Fruit fly (Drosophila melanogaster): ENCODE results near the gene RpL7-like.

The RpL7-like gene

DNA sequence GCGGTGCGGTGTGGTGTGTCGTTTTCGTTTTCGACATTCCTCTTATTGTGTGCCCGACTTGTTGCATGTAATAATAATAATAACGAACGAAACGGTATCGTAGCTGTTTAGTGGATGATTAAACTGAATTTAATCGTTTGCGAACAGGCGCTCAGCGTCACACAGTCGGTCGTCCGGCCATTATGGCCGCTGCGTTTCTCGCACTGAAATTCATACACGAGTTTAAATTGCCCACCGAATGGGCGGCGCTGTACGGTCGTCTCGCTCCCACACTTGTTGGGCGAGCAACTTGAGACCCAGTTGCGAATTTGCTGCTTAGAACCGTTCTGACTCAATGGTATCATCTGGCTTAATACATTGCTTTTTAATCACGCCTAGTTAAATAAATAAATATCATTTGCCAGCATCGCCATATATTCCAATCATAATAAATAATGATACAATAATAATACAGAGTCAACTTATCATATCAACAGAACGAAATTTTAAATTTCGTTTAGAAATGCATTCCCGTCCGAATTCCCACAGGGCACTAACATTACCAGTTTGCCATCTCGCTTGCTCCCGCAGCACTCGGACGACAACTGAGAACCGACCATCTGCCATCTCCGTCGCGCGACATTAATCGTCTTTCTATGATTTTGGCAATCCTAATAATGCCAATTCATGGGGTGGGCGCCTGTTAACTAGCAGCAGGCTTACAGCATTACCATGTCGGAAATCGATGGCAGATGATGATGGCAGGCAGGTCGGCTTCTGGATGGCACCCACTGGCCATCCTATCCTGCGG is 45.1 kb upstream of the RpL7-like start (continued):
- TF ChIP-seq B-H2 (GFP tag; optimal IDR thresholded peaks at IDR 0.05) (peak; percentile 93), tx (GFP tag; optimal IDR thresholded peaks at IDR 0.05) (peak; percentile 72), CG34224 (GFP tag; IDR thresholded peaks at IDR 0.05; ENCODE audit: partially characterized antibody) (no peak), CG6175 (GFP tag; IDR thresholded peaks at IDR 0.05) (no peak), Aef1 (GFP tag; IDR thresholded peaks at IDR 0.05) (no peak), Nf-YC (tag; optimal IDR thresholded peaks at IDR 0.05) (peak; percentile 78), CG10321 (GFP tag; IDR thresholded peaks at IDR 0.05) (no peak), unc-4 (GFP tag; IDR thresholded peaks at IDR 0.05; ENCODE audit: partially characterized antibody) (no peak), zen2 (GFP tag; IDR thresholded peaks at IDR 0.05; ENCODE audit: partially characterized antibody) (no peak), Sox100B (GFP tag; optimal IDR thresholded peaks at IDR 0.05) (peak; percentile 92), Doc2 (GFP tag; IDR thresholded peaks at IDR 0.05) (no peak), so (GFP tag; IDR thresholded peaks at IDR 0.05) (no peak), Hand (GFP tag; optimal IDR thresholded peaks at IDR 0.05) (peak; percentile 92), slp2 (GFP tag; optimal IDR thresholded peaks at IDR 0.05) (peak; percentile 73), CG8359 (GFP tag; optimal IDR thresholded peaks at IDR 0.05; ENCODE audit: borderline replicate concordance) (peak; percentile 77), bigmax (GFP tag; optimal IDR thresholded peaks at IDR 0.05) (no peak), unpg (GFP tag; optimal IDR thresholded peaks at IDR 0.05) (peak; percentile 93), CG1832 (GFP tag; optimal IDR thresholded peaks at IDR 0.05) (peak; percentile 91), fd64A (GFP tag; optimal IDR thresholded peaks at IDR 0.05) (no peak), H2.0 (GFP tag; IDR thresholded peaks at IDR 0.05) (no peak), Optix (GFP tag; IDR thresholded peaks at IDR 0.05) (no peak), CG14860 (GFP tag; IDR thresholded peaks at IDR 0.05; ENCODE audit: partially characterized antibody) (no peak), Ravus (GFP tag; IDR thresholded peaks at IDR 0.05) (no peak), CG12236 (GFP tag; optimal IDR thresholded peaks at IDR 0.05) (peak; percentile 58), HmgZ (tag; optimal IDR thresholded peaks at IDR 0.05) (peak; percentile 89), gcm2 (GFP tag; optimal IDR thresholded peaks at IDR 0.05) (no peak), Ssrp (tag; optimal IDR thresholded peaks at IDR 0.05) (peak; percentile 90), CG8478 (optimal IDR thresholded peaks at IDR 0.05) (peak; percentile 92), CG15479 (GFP tag; optimal IDR thresholded peaks at IDR 0.05) (no peak), hkb (optimal IDR thresholded peaks at IDR 0.05) (peak; percentile 43), hkb (GFP tag; IDR thresholded peaks at IDR 0.05) (no peak), CG6813 (GFP tag; optimal IDR thresholded peaks at IDR 0.05) (peak; percentile 86), Drgx (GFP tag; IDR thresholded peaks at IDR 0.05) (no peak), ara (GFP tag; IDR thresholded peaks at IDR 0.05) (no peak), amos (GFP tag; IDR thresholded peaks at IDR 0.05; ENCODE audit: partially characterized antibody) (no peak), CG10462 (GFP tag; optimal IDR thresholded peaks at IDR 0.05) (peak; percentile 38), dati (GFP tag; IDR thresholded peaks at IDR 0.05) (no peak), Meics (GFP tag; optimal IDR thresholded peaks at IDR 0.05) (peak; percentile 95), br (optimal IDR thresholded peaks at IDR 0.05) (no peak), CG16779 (GFP tag; IDR thresholded peaks at IDR 0.05) (no peak), Dek (tag; optimal IDR thresholded peaks at IDR 0.05) (peak; percentile 93), Bteb2 (GFP tag; optimal IDR thresholded peaks at IDR 0.05) (peak; percentile 77), Ada2b (GFP tag; IDR thresholded peaks at IDR 0.05) (no peak), Fer3 (tag; optimal IDR thresholded peaks at IDR 0.05) (peak; percentile 94), Doc3 (GFP tag; IDR thresholded peaks at IDR 0.05; ENCODE audit: partially characterized antibody) (no peak), D (optimal IDR thresholded peaks at IDR 0.05) (no peak), D (GFP tag; optimal IDR thresholded peaks at IDR 0.05) (peak; percentile 78), pzg (GFP tag; optimal IDR thresholded peaks at IDR 0.05) (peak; percentile 6), psq (GFP tag; optimal IDR thresholded peaks at IDR 0.05) (no peak), CG1603 (tag; optimal IDR thresholded peaks at IDR 0.05) (peak; percentile 92), al (GFP tag; IDR thresholded peaks at IDR 0.05) (no peak)

Measured in whole organism, embryonic.